Fruit fly (Drosophila melanogaster) whole organism, wandering third instar larva: ENCODE measurements around the gene CG43448.

Experiments
- Abd-B ChIP-seq: fragments of >200 bp; optimal IDR thresholded peaks from 2 replicates; lab custom pipeline; 2017; ENCODE audit warnings: missing biosample characterization, missing genetic modification characterization
- CG32264 ChIP-seq: fragments of 200-800 bp; sonication (Bioruptor generic); optimal IDR thresholded peaks from 2 replicates; lab custom pipeline; 2016; ENCODE audit warnings: missing biosample characterization, missing genetic modification characterization
- CG9705 ChIP-seq: fragments of 200-800 bp; sonication (Bioruptor generic); optimal IDR thresholded peaks from 2 replicates; lab custom pipeline; 2018; ENCODE audit warnings: missing biosample characterization, mild to moderate bottlenecking, missing genetic modification characterization
- CrebA ChIP-seq: fragments of 200-800 bp; sonication (Bioruptor generic); optimal IDR thresholded peaks from 2 replicates; lab custom pipeline; 2016; ENCODE audit warnings: missing biosample characterization, mild to moderate bottlenecking, missing genetic modification characterization, borderline replicate concordance
- GATAd ChIP-seq: sonication (Bioruptor generic); optimal IDR thresholded peaks from 2 replicates; lab custom pipeline; 2016; ENCODE audit warnings: missing biosample characterization, missing genetic modification characterization
- HLH106 ChIP-seq: fragments of 200-800 bp; optimal IDR thresholded peaks from 3 replicates; lab custom pipeline; 2019; ENCODE audit warnings: missing biosample characterization, mild to moderate bottlenecking, missing genetic modification characterization, moderate library complexity
- Hnf4 ChIP-seq: fragments of 200-800 bp; sonication (Bioruptor generic); optimal IDR thresholded peaks from 2 replicates; lab custom pipeline; 2016; ENCODE audit warnings: missing biosample characterization, mild to moderate bottlenecking, missing genetic modification characterization
- Hr83 ChIP-seq: fragments of 200-300 bp; sonication (Bioruptor generic); optimal IDR thresholded peaks from 2 replicates; lab custom pipeline; 2016; ENCODE audit warnings: missing biosample characterization, mild to moderate bottlenecking, missing genetic modification characterization, moderate library complexity; ENCODE audit not compliant: poor library complexity, severe bottlenecking
- Jra ChIP-seq: sonication (Bioruptor generic); optimal IDR thresholded peaks from 2 replicates; lab custom pipeline; 2016; ENCODE audit warnings: missing biosample characterization, missing genetic modification characterization
- Mio ChIP-seq: sonication (Bioruptor generic); optimal IDR thresholded peaks from 2 replicates; lab custom pipeline; 2016; ENCODE audit warnings: missing biosample characterization, missing genetic modification characterization
- OdsH ChIP-seq: fragments of 200-800 bp; sonication (Bioruptor generic); optimal IDR thresholded peaks from 2 replicates; lab custom pipeline; 2016; ENCODE audit warnings: missing biosample characterization, mild to moderate bottlenecking, missing genetic modification characterization
- Rel ChIP-seq, 2 experiments: fragments of 200-800 bp; sonication (Bioruptor generic) in 1 of 2; optimal IDR thresholded peaks; 2 replicates in 1 of 2; 3 replicates in 1 of 2; lab custom pipeline; 2016 to 2019; ENCODE audit warnings: mild to moderate bottlenecking in 2 of 2, missing biosample characterization in 2 of 2, missing genetic modification characterization in 2 of 2, moderate library complexity in 1 of 2
- Sp1 ChIP-seq: fragments of 200-800 bp; sonication (Bioruptor generic); optimal IDR thresholded peaks from 3 replicates; lab custom pipeline; 2019; ENCODE audit warnings: missing biosample characterization, mild to moderate bottlenecking, missing genetic modification characterization, moderate library complexity
- Vsx2 ChIP-seq: fragments of 200-300, 225-300 bp; sonication (Bioruptor generic); optimal IDR thresholded peaks from 2 replicates; lab custom pipeline; 2018; ENCODE audit warnings: missing biosample characterization, missing genetic modification characterization; ENCODE audit not compliant: partially characterized antibody
- br ChIP-seq: fragments of 200-800 bp; sonication (Bioruptor generic); optimal IDR thresholded peaks from 2 replicates; lab custom pipeline; 2016; ENCODE audit warnings: missing biosample characterization, missing genetic modification characterization
- brk ChIP-seq: fragments of 200-800 bp; sonication (Bioruptor generic); optimal IDR thresholded peaks from 2 replicates; lab custom pipeline; 2016; ENCODE audit warnings: missing biosample characterization, mild to moderate bottlenecking, missing genetic modification characterization
- dl ChIP-seq, 2 experiments: fragments of 175-275, 200-275 bp in 1 of 2; fragments of 200-275 bp in 1 of 2; sonication (Bioruptor generic); optimal IDR thresholded peaks; lab custom pipeline; 2018; ENCODE audit warnings: mild to moderate bottlenecking in 2 of 2, missing biosample characterization in 2 of 2, missing genetic modification characterization in 2 of 2, moderate library complexity in 2 of 2; ENCODE audit not compliant: partially characterized antibody in 2 of 2, insufficient read depth in 1 of 2
- dmrt93B ChIP-seq: fragments of 200-800 bp; sonication (Bioruptor generic); optimal IDR thresholded peaks from 2 replicates; lab custom pipeline; 2018; ENCODE audit warnings: missing biosample characterization, mild to moderate bottlenecking, missing genetic modification characterization
- dsf ChIP-seq: sonication (Bioruptor generic); optimal IDR thresholded peaks from 2 replicates; lab custom pipeline; 2016; ENCODE audit warnings: missing biosample characterization, missing genetic modification characterization, borderline replicate concordance
- ey ChIP-seq: fragments of 200-800 bp; sonication (Bioruptor generic); optimal IDR thresholded peaks from 2 replicates; lab custom pipeline; 2016; ENCODE audit warnings: missing biosample characterization, missing genetic modification characterization
- foxo ChIP-seq, 2 experiments: fragments of 200-800 bp; sonication (Bioruptor generic); optimal IDR thresholded peaks; 2 replicates in 1 of 2; 3 replicates in 1 of 2; lab custom pipeline; 2016 to 2017; ENCODE audit warnings: missing biosample characterization in 2 of 2, missing genetic modification characterization in 2 of 2
- fru ChIP-seq: fragments of 200-800 bp; sonication (Bioruptor generic); optimal IDR thresholded peaks from 3 replicates; lab custom pipeline; 2016; ENCODE audit warnings: missing biosample characterization, mild to moderate bottlenecking, missing genetic modification characterization
- h ChIP-seq: fragments of 200-800 bp; sonication (Bioruptor generic); optimal IDR thresholded peaks from 3 replicates; lab custom pipeline; 2016; ENCODE audit warnings: missing biosample characterization, mild to moderate bottlenecking, missing genetic modification characterization
- jim ChIP-seq: fragments of 175-275, 200-325 bp; sonication (Bioruptor generic); optimal IDR thresholded peaks from 2 replicates; lab custom pipeline; 2016; ENCODE audit warnings: missing biosample characterization, mild to moderate bottlenecking, missing genetic modification characterization
- lola ChIP-seq: fragments of >200 bp; optimal IDR thresholded peaks from 2 replicates; lab custom pipeline; 2017; ENCODE audit warnings: missing biosample characterization, missing genetic modification characterization
- pan ChIP-seq: fragments of >200 bp; optimal IDR thresholded peaks from 2 replicates; lab custom pipeline; 2017
- psq ChIP-seq: fragments of 200-800 bp; sonication (Bioruptor generic); optimal IDR thresholded peaks from 3 replicates; lab custom pipeline; 2017; ENCODE audit warnings: missing biosample characterization, mild to moderate bottlenecking, missing genetic modification characterization, moderate library complexity
- rgr ChIP-seq: fragments of 200-800 bp; sonication (Bioruptor generic); optimal IDR thresholded peaks from 3 replicates; lab custom pipeline; 2016; ENCODE audit warnings: missing biosample characterization, mild to moderate bottlenecking, missing genetic modification characterization
- sage ChIP-seq: fragments of 200-800 bp; sonication (Bioruptor generic); optimal IDR thresholded peaks from 2 replicates; lab custom pipeline; 2016; ENCODE audit warnings: missing biosample characterization, mild to moderate bottlenecking, missing genetic modification characterization
- sv ChIP-seq: fragments of 200-800 bp; sonication (Bioruptor generic); optimal IDR thresholded peaks from 3 replicates; lab custom pipeline; 2016; ENCODE audit warnings: missing biosample characterization, missing genetic modification characterization
- woc ChIP-seq: sonication (Bioruptor generic); optimal IDR thresholded peaks from 2 replicates; lab custom pipeline; 2016; ENCODE audit warnings: missing biosample characterization, mild to moderate bottlenecking, missing genetic modification characterization

CG43448 gene

dm6 chr3R:30208011-30208410 is 29.5 kb downstream of the CG43448 start:
- TF ChIP-seq CG32264 (GFP tag; lab: Kevin White, UChicago) (no peak), Vsx2 (GFP tag; lab: Kevin White, UChicago) (no peak), sage (GFP tag; lab: Kevin White, UChicago) (no peak), CG9705 (GFP tag; lab: Kevin White, UChicago) (no peak), GATAd (no peak), Rel (GFP tag; optimal IDR thresholded peaks at IDR 0.05; lab: Kevin White, UChicago) (no peak), Rel (tag; optimal IDR thresholded peaks at IDR 0.05; lab: Kevin White, UChicago) (no peak), Sp1 (GFP tag; lab: Kevin White, UChicago) (no peak), pan (lab: Kevin White, UChicago) (no peak), CrebA (GFP tag; lab: Kevin White, UChicago) (no peak), Abd-B (GFP tag; lab: Kevin White, UChicago) (no peak), Jra (no peak), brk (GFP tag; lab: Kevin White, UChicago) (no peak), OdsH (GFP tag; lab: Kevin White, UChicago) (no peak), sv (GFP tag; lab: Kevin White, UChicago) (no peak), br (no peak)

dm6 chr3R:30205946-30206345 is 31.6 kb downstream of the CG43448 start:
- TF ChIP-seq Sp1 (GFP tag; lab: Kevin White, UChicago) = no peak
- TF ChIP-seq sage (GFP tag; lab: Kevin White, UChicago) = peak; percentile 3
- no peak for TF ChIP-seq foxo (GFP tag; optimal IDR thresholded peaks at IDR 0.05; lab: Kevin White, UChicago)
- TF ChIP-seq h (GFP tag; lab: Kevin White, UChicago) = no peak
- no peak for TF ChIP-seq CG32264 (GFP tag; lab: Kevin White, UChicago)
- no peak for TF ChIP-seq HLH106 (tag; lab: Kevin White, UChicago)
- TF ChIP-seq dsf = no peak
- TF ChIP-seq br = no peak

- TF ChIP-seq Rel (GFP tag; optimal IDR thresholded peaks at IDR 0.05; lab: Kevin White, UChicago) (no peak), Rel (tag; optimal IDR thresholded peaks at IDR 0.05; lab: Kevin White, UChicago) (peak; percentile 51), CrebA (GFP tag; lab: Kevin White, UChicago) (no peak), dsf (no peak), Hnf4 (GFP tag; lab: Kevin White, UChicago) (no peak), CG32264 (GFP tag; lab: Kevin White, UChicago) (no peak), brk (GFP tag; lab: Kevin White, UChicago) (no peak), rgr (no peak), dl (GFP tag; optimal IDR thresholded peaks at IDR 0.05; lab: Kevin White, UChicago; ENCODE audit: insufficient read depth in 1 of 2, partially characterized antibody in 2 of 2) (no peak)
These were observed 33.4 kb downstream of the CG43448 start for dm6 chr3R:30204004-30204603.

DNA sequence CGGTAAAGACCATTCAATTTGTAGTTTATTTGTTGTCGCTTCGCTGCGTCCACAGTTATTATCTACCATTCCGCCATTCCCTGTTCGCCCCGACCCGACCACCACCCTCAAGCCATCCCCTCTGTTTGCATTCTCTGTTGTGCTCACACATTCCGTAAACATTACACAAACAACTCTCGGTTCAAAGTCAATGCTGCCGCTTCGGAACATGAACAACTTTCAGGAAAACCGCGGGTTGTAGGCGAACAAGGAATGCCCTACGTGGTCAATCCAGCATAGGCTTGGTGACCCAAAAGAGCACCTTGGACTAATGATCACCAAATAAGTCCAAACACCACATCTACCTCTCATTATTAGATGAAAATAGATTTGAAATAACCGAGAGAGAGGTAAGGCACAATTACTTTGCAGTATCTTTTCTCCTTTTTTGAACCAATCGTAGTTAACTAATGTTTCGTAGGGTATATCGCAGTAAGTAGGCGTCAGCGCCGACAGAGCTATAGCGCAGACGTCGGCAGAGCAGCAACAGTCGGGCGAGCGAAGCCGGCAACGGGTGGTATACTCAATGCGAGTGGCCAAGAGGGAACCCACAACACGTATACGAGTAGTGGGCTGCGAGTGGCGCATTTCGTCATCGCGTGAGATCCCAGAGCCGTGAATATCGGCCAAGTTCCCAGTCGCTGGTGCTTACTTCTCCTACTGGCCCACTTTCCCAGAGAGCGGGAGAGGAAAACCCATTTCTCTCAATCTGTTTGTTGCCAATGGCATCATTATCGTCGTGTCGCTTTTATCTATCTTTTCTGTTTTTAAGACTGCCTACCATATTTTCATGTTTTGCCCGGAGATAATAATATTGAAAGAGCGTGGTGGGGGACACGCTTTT is 34.2 kb downstream of the CG43448 start:
- TF ChIP-seq fru (GFP tag; lab: Kevin White, UChicago) (peak; percentile 90), Sp1 (GFP tag; lab: Kevin White, UChicago) (peak; percentile 23), HLH106 (tag; lab: Kevin White, UChicago) (peak; percentile 56), CG32264 (GFP tag; lab: Kevin White, UChicago) (peak; percentile 23), Mio (GFP tag; lab: Kevin White, UChicago) (no peak), br (peak; percentile 61), ey (GFP tag; lab: Kevin White, UChicago) (peak; percentile 55), dmrt93B (peak; percentile 40), foxo (GFP tag; optimal IDR thresholded peaks at IDR 0.05; lab: Kevin White, UChicago) (peak; percentile 5 to 74), woc (peak; percentile 34), dsf (no peak), jim (GFP tag; lab: Kevin White, UChicago) (no peak), OdsH (GFP tag; lab: Kevin White, UChicago) (peak; percentile 43), lola (GFP tag; lab: Kevin White, UChicago) (no peak), Vsx2 (GFP tag; lab: Kevin White, UChicago) (no peak), sv (GFP tag; lab: Kevin White, UChicago) (peak; percentile 86), rgr (peak; percentile 36), Hr83 (GFP tag; lab: Kevin White, UChicago) (no peak), psq (GFP tag; lab: Kevin White, UChicago) (peak; percentile 43), h (GFP tag; lab: Kevin White, UChicago) (peak; percentile 75)
